Worm (Caenorhabditis elegans): Measurements from ENCODE around the gene polh-1.

Gene polh-1

DNA sequence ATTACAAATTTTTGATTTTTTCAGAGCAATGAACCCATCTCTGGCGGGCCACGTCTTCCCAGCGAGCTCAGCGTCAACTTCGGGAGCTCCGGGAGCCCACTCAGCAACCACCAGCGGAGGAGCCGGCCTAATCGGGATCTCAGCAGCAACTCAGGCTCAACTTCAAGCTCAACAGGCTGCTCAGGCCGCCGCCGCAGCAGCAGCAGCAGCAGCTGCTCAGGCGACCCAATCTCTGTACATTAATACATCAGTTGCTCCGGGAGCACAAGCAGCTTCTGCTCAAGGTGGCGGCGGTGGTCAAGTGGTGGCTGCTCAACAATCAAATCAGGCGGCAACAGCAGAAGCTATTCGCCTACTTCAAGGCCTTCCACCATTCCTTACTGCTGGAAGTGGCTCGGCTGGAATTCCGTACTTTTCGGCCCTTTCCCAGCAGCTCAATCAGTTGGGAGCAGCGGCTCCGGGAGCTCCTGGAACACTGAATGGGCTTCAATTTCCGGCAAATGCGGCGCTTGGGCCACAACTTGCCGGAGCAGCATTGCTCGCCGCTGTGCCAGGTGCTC is 19.3 kb downstream of the polh-1 start:
- TF ChIP-seq hlh-6 (tag; optimal IDR thresholded peaks at IDR 0.05) (peak; percentile 49), ceh-22 (tag; optimal IDR thresholded peaks at IDR 0.05) (no peak), ceh-24 (tag; optimal IDR thresholded peaks at IDR 0.05) (no peak)

DNA sequence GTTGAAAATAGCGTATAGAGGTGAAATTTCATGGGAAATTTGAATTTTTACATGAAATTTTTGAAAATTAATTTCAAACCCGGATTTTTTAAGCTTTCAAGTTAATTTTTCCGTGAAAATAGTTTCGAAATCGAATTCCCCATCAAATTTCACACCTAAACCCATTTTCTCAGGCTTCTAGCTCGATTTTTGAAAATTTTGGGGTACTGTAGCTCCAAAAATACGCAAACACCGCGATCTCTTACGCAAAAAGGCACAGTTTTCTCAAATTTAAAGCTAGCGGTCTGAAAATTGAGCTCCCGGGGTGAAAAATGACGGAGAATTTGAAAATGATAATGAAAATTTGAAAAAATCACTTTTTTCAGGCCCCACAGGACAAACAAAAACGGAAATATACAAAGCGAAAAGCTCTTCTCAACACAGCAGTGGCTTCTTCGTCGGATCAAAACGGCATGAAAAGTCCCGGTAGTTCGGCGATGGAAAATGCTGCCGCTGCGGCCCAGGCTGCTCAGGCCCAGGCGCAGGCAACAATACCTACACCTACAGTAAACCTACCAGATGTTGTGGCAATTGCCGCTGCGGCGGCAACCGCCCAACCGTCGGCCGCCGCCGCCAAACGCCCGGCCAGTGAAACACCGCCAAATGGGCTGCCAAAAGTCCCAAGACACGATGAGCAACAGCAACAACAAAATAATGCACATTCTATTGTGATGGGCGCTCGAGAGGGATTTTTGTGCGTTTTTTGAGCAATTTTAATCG is 21.1 kb downstream of the polh-1 start:
- TF ChIP-seq sdc-2 (tag; optimal IDR thresholded peaks at IDR 0.05), result no peak
- TF ChIP-seq lin-11 (tag; optimal IDR thresholded peaks at IDR 0.05), result no peak
- TF ChIP-seq ceh-6 (GFP tag; optimal IDR thresholded peaks at IDR 0.05), result no peak
- no peak for TF ChIP-seq che-1 (tag; optimal IDR thresholded peaks at IDR 0.05)
- TF ChIP-seq ref-2 (tag; optimal IDR thresholded peaks at IDR 0.05), result peak; percentile 21
- TF ChIP-seq madf-2 (tag; optimal IDR thresholded peaks at IDR 0.05), result no peak

DNA sequence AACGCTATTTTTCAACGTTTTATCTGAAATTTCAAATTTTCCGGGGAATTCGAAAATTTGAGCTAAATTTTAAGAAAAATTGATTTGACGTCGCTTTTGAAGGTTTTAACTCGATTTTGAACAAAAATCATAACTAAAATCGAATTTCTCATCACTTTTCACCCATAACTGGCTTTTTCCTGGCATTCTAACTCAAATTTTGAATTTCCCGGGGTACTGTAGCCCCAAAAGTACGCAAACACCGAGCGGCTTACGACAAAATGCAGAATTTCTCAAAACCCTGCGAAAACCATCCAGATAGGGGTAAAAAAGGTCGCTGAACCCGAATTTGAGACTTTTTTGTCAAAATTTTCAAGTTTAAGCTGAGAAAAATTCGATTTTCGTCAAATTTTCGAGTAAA is 22.8 kb downstream of the polh-1 start:
- no peak for TF ChIP-seq pax-1 (tag; optimal IDR thresholded peaks at IDR 0.05)

ce11 chrIII:1926456-1926855 is 23.6 kb downstream of the polh-1 start:
- TF ChIP-seq ceh-34 (tag; optimal IDR thresholded peaks at IDR 0.05) (peak; percentile 73), pros-1 (tag; optimal IDR thresholded peaks at IDR 0.05) (peak; percentile 81), odd-2 (tag; optimal IDR thresholded peaks at IDR 0.05) (no peak), npax-4 (tag; optimal IDR thresholded peaks at IDR 0.05) (no peak), tbx-2 (tag; optimal IDR thresholded peaks at IDR 0.05) (peak; percentile 77), F13H6.1 (tag; optimal IDR thresholded peaks at IDR 0.05) (peak; percentile 45), ceh-18 (tag; optimal IDR thresholded peaks at IDR 0.05) (peak; percentile 70), C08G9.2 (tag; optimal IDR thresholded peaks at IDR 0.05) (peak; percentile 45), rnt-1 (tag; optimal IDR thresholded peaks at IDR 0.05) (peak; percentile 66), dmd-4 (tag; optimal IDR thresholded peaks at IDR 0.05; ENCODE audit: borderline replicate concordance) (no peak), dve-1 (tag; optimal IDR thresholded peaks at IDR 0.05) (peak; percentile 73), hlh-8 (tag; optimal IDR thresholded peaks at IDR 0.05) (no peak), hlh-30 (tag; optimal IDR thresholded peaks at IDR 0.05; ENCODE audit: insufficient read depth) (peak; percentile 47), ceh-14 (tag; optimal IDR thresholded peaks at IDR 0.05) (peak; percentile 34), K09A11.1 (tag; optimal IDR thresholded peaks at IDR 0.05; ENCODE audit: insufficient read depth) (peak; percentile 38), pqm-1 (tag; optimal IDR thresholded peaks at IDR 0.05) (no peak), ceh-2 (tag; optimal IDR thresholded peaks at IDR 0.05) (peak; percentile 33), lim-6 (tag; optimal IDR thresholded peaks at IDR 0.05) (no peak), nhr-232 (tag; optimal IDR thresholded peaks at IDR 0.05) (no peak), ceh-45 (GFP tag; IDR thresholded peaks at IDR 0.05) (no peak), ceh-31 (tag; optimal IDR thresholded peaks at IDR 0.05) (peak; percentile 84), ttx-3 (tag; optimal IDR thresholded peaks at IDR 0.05) (no peak), nfya-1 (tag; optimal IDR thresholded peaks at IDR 0.05) (peak; percentile 83), unc-55 (GFP tag; optimal IDR thresholded peaks at IDR 0.05) (peak; percentile 85), unc-42 (tag; optimal IDR thresholded peaks at IDR 0.05) (peak; percentile 52), madf-2 (tag; optimal IDR thresholded peaks at IDR 0.05) (no peak), ets-4 (tag; optimal IDR thresholded peaks at IDR 0.05) (peak; percentile 55), ahr-1 (tag; optimal IDR thresholded peaks at IDR 0.05) (no peak)

Data from whole organism, late embryonic.